Worm (Caenorhabditis elegans) whole organism, L3 larva: ENCODE results near the gene str-28.

ENCODE experiments used
- ZK546.5 ChIP-seq: sonication (generic microtip); optimal IDR thresholded peaks from 2 replicates; lab custom pipeline; 2017; ENCODE audit warnings: missing biosample characterization, missing genetic modification characterization
- aly-2 ChIP-seq: fragments of 150-350 bp; optimal IDR thresholded peaks from 2 replicates; lab custom pipeline; 2014; ENCODE audit warnings: missing biosample characterization, missing genetic modification characterization
- ama-1 ChIP-seq: fragments of 150-350 bp; optimal IDR thresholded peaks from 2 replicates; lab custom pipeline; 2018
- ceh-82 ChIP-seq: fragments of 150-350 bp; optimal IDR thresholded peaks from 2 replicates; lab custom pipeline; 2014; ENCODE audit warnings: missing biosample characterization, missing genetic modification characterization
- ceh-9 ChIP-seq: sonication (generic microtip); optimal IDR thresholded peaks from 2 replicates; lab custom pipeline; 2018; ENCODE audit warnings: missing biosample characterization, missing genetic modification characterization
- daf-12 ChIP-seq: fragments of 150-350 bp; optimal IDR thresholded peaks from 2 replicates; lab custom pipeline; 2014; ENCODE audit warnings: missing biosample characterization, missing genetic modification reagents, missing genetic modification characterization
- egl-27 ChIP-seq: sonication (generic microtip); optimal IDR thresholded peaks from 4 replicates; lab custom pipeline; 2017; ENCODE audit warnings: missing biosample characterization, missing genetic modification reagents, missing genetic modification characterization
- egl-5 ChIP-seq: fragments of 150-350 bp; optimal IDR thresholded peaks from 2 replicates; lab custom pipeline; 2017; ENCODE audit warnings: missing biosample characterization, missing genetic modification reagents, missing genetic modification characterization, inconsistent platforms
- elt-1 ChIP-seq: fragments of 150-350 bp; optimal IDR thresholded peaks from 2 replicates; lab custom pipeline; 2014; ENCODE audit warnings: missing biosample characterization, missing genetic modification characterization
- elt-2 ChIP-seq: sonication (generic microtip); optimal IDR thresholded peaks from 2 replicates; lab custom pipeline; 2016; ENCODE audit warnings: missing genetic modification reagents, mild to moderate bottlenecking, missing genetic modification characterization, missing compliant biosample characterization
- eor-1 ChIP-seq, 2 experiments: fragments of 150-350 bp; optimal IDR thresholded peaks; 2 replicates each; lab custom pipeline; 2014 to 2018; ENCODE audit warnings: missing biosample characterization in 2 of 2, missing genetic modification characterization in 2 of 2
- fkh-10 ChIP-seq: sonication (generic microtip); optimal IDR thresholded peaks from 2 replicates; lab custom pipeline; 2017; ENCODE audit warnings: missing biosample characterization, missing genetic modification reagents, missing genetic modification characterization
- fkh-2 ChIP-seq: fragments of 150-350 bp; optimal IDR thresholded peaks from 2 replicates; lab custom pipeline; 2014; ENCODE audit warnings: missing biosample characterization, missing genetic modification reagents, missing genetic modification characterization
- fos-1 ChIP-seq: fragments of 150-350 bp; optimal IDR thresholded peaks from 2 replicates; lab custom pipeline; 2014; ENCODE audit warnings: missing biosample characterization, missing genetic modification characterization
- hmg-11 ChIP-seq: sonication (generic microtip); optimal IDR thresholded peaks from 2 replicates; lab custom pipeline; 2016; ENCODE audit warnings: missing genetic modification characterization, missing compliant biosample characterization
- lin-15B ChIP-seq: fragments of 150-350 bp; optimal IDR thresholded peaks from 2 replicates; lab custom pipeline; 2014; ENCODE audit warnings: missing biosample characterization, missing genetic modification characterization
- lin-39 ChIP-seq: fragments of 150-350 bp; optimal IDR thresholded peaks from 2 replicates; lab custom pipeline; 2018; ENCODE audit warnings: missing biosample characterization, missing genetic modification reagents, missing genetic modification characterization
- lsy-12 ChIP-seq: sonication (generic microtip); optimal IDR thresholded peaks from 2 replicates; lab custom pipeline; 2016; ENCODE audit warnings: mild to moderate bottlenecking, missing genetic modification characterization, missing compliant biosample characterization
- mdl-1 ChIP-seq: fragments of 150-350 bp; optimal IDR thresholded peaks from 2 replicates; lab custom pipeline; 2014; ENCODE audit warnings: missing biosample characterization, missing genetic modification characterization
- mml-1 ChIP-seq: fragments of 150-350 bp; sonication (generic microtip); optimal IDR thresholded peaks from 3 replicates; lab custom pipeline; 2014; ENCODE audit warnings: missing biosample characterization, missing genetic modification characterization
- nfya-1 ChIP-seq: sonication (generic microtip); optimal IDR thresholded peaks from 2 replicates; lab custom pipeline; 2017; ENCODE audit warnings: missing genetic modification characterization, mild to moderate bottlenecking, missing compliant biosample characterization, antibody characterized with exemption, moderate library complexity; ENCODE audit not compliant: insufficient read depth
- nhr-12 ChIP-seq: fragments of 150-350 bp; optimal IDR thresholded peaks from 2 replicates; lab custom pipeline; 2014; ENCODE audit warnings: missing biosample characterization, missing genetic modification characterization
- nhr-23 ChIP-seq: fragments of 150-350 bp; optimal IDR thresholded peaks from 2 replicates; lab custom pipeline; 2014; ENCODE audit warnings: missing biosample characterization, missing genetic modification reagents, missing genetic modification characterization
- nhr-25 ChIP-seq: sonication (generic microtip); optimal IDR thresholded peaks from 2 replicates; lab custom pipeline; 2017; ENCODE audit warnings: missing biosample characterization, missing genetic modification characterization
- nhr-28 ChIP-seq: fragments of 150-350 bp; optimal IDR thresholded peaks from 2 replicates; lab custom pipeline; 2014; ENCODE audit warnings: missing biosample characterization, missing genetic modification characterization
- nhr-43 ChIP-seq: sonication (generic microtip); optimal IDR thresholded peaks from 2 replicates; lab custom pipeline; 2016; ENCODE audit warnings: mild to moderate bottlenecking, missing genetic modification characterization, missing compliant biosample characterization; ENCODE audit not compliant: poor library complexity, severe bottlenecking
- nhr-67 ChIP-seq: fragments of 150-350 bp; optimal IDR thresholded peaks from 2 replicates; lab custom pipeline; 2014; ENCODE audit warnings: missing biosample characterization, missing genetic modification characterization
- nhr-76 ChIP-seq: fragments of 150-350 bp; sonication (generic microtip); optimal IDR thresholded peaks from 5 replicates; lab custom pipeline; 2014; ENCODE audit warnings: missing biosample characterization, missing genetic modification characterization
- nhr-77 ChIP-seq: fragments of 150-350 bp; optimal IDR thresholded peaks from 2 replicates; lab custom pipeline; 2014; ENCODE audit warnings: missing biosample characterization, missing genetic modification characterization
- pha-4 ChIP-seq: fragments of 150-350 bp; optimal IDR thresholded peaks from 2 replicates; lab custom pipeline; 2014; ENCODE audit warnings: missing biosample characterization, missing genetic modification reagents, missing genetic modification characterization
- pqm-1 ChIP-seq: fragments of 150-350 bp; optimal IDR thresholded peaks from 2 replicates; lab custom pipeline; 2017; ENCODE audit warnings: missing biosample characterization, missing genetic modification characterization, inconsistent platforms
- skn-1 ChIP-seq: fragments of 150-350 bp; optimal IDR thresholded peaks from 2 replicates; lab custom pipeline; 2014; ENCODE audit warnings: missing biosample characterization, missing genetic modification characterization
- snpc-4 ChIP-seq: fragments of 150-350 bp; optimal IDR thresholded peaks from 2 replicates; lab custom pipeline; 2014; ENCODE audit warnings: missing biosample characterization, missing genetic modification characterization
- unc-39 ChIP-seq: sonication (generic microtip); optimal IDR thresholded peaks from 4 replicates; lab custom pipeline; 2017; ENCODE audit warnings: missing biosample characterization, missing genetic modification characterization
- ztf-4 ChIP-seq: fragments of 150-350 bp; optimal IDR thresholded peaks from 2 replicates; lab custom pipeline; 2014; ENCODE audit warnings: missing biosample characterization, missing genetic modification characterization

The str-28 gene

DNA sequence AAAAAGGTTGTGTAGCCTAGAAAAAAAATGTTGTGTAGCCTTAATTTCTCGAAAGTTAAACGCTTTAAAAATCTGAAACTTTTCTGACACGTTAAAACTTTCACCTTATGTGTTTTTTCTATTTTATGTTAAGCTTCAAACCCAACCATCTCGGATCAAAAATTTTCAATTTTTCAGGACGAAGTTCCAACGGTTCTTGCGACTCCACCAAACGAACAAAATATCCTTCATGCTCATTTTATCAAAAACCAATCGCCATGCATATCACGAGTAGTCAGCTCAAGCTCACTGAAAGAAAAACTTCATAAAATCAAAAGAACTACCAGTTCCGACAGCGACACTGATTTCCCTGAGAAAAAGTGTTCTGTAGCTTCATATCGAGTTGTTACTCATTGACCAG lies 36.2 kb downstream of the str-28 start:
- TF ChIP-seq ceh-82 (tag; lab: Kevin White, UChicago) (no peak), fkh-10 (no peak)
- TF ChIP-seq, all 47 proteins: peak for 0

DNA sequence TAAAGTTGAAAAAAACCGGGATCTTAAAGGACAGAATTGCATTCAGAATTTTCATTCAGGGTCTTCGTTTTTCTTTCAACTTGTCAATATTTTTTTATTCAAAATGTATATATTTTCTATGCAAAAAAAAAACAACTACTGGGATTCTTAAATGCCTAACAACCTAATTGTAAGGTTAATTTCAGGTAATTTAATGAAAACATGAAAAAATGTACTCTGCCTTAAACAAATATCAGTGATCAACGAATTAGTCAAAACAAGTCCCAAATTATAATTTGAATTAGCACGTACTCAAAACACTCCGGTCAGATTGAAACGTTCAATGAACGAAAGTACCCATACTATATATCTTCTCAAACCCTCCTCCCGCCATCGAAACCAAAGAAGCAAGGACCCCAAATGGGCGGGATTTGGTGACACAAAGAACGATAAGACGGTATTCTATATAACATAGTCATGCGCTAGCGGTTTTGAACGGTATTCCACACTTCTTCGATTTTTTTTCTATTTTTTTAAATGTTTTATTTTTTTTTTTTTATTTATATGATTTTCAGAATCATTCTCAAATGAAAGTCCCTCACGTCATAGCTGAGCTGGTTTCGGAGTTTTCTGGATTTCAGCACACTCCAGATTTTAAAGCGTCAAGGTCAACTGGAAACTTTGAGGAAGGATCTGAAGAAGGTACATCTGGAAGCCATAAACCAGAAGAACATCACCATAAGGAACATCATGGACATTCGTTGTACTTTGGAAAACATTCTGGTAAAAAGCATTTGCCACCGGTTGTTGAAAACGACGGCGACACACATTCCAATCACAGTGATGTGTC lies 37.1 kb downstream of the str-28 start, which contains the start of the genes ddo-2 and F25E5.8:
Gene ddo-2, minus strand, starts transcription at position 330 of the 829 bp plus-strand sequence.
Gene F25E5.8, plus strand, starts transcription at position 555 of the 829 bp plus-strand sequence.
- peak; percentile 14 for TF ChIP-seq nhr-25 (tag; lab: Kevin White, UChicago)
- peak; percentile 11 for TF ChIP-seq hmg-11 (tag; lab: Kevin White, UChicago)
- TF ChIP-seq daf-12 (tag; lab: Kevin White, UChicago), result no peak
- no peak for TF ChIP-seq fos-1 (tag; lab: Kevin White, UChicago)
- TF ChIP-seq unc-39 (tag; lab: Kevin White, UChicago), result no peak
- TF ChIP-seq nhr-43 (tag; lab: Kevin White, UChicago), result peak; percentile 46
- peak; percentile 70 for TF ChIP-seq nhr-23 (tag; lab: Kevin White, UChicago)
- TF ChIP-seq, all 47 proteins: peak for 4

DNA sequence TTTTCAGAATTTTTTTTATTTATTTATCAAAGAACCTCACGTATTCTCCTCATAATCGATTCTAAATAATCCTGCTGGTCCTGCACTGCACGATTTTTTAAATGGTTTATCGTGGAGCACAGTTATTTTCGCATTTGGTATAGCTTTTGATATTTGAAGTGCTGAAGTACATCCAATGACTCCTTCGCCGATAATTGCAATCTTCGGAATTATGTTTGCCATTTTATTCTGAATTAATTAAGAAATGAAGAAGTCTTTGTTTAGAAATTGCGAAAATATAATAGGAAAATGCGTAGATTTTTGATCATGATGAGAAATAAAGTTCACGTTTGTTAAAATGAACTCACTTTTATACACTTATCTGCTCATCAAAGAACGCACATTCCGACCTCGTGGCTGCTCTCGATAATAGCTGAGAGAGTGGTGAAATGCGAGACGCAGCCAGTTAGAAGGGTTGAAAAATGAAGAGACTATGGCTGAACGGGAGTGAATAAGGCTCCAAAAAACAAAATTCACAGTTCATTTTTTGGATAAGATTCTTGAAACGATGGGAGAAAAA lies 37.8 kb downstream of the str-28 start:
- no peak for TF ChIP-seq nhr-76
- no peak for TF ChIP-seq fkh-2 (tag; lab: Kevin White, UChicago)
- TF ChIP-seq elt-1 (tag; lab: Kevin White, UChicago), result peak; percentile 4
- peak; percentile 21 for TF ChIP-seq snpc-4 (tag; lab: Kevin White, UChicago)
- no peak for TF ChIP-seq ztf-4
- no peak for TF ChIP-seq ZK546.5 (tag; lab: Kevin White, UChicago)
- peak; percentile 27 for TF ChIP-seq hmg-11 (tag; lab: Kevin White, UChicago)
- TF ChIP-seq pha-4 (tag; lab: Kevin White, UChicago), result peak; percentile 60
- TF ChIP-seq lin-39, result peak; percentile 51
- TF ChIP-seq eor-1 (tag; optimal IDR thresholded peaks at IDR 0.05; lab: Kevin White, UChicago), result no peak
- no peak for TF ChIP-seq nhr-67
- no peak for TF ChIP-seq ceh-82 (tag; lab: Kevin White, UChicago)
- TF ChIP-seq ama-1 (lab: Kevin White, UChicago), result peak; percentile 42
- no peak for TF ChIP-seq aly-2 (tag; lab: Kevin White, UChicago)
- peak; percentile 91 for TF ChIP-seq pqm-1 (tag; lab: Kevin White, UChicago)
- TF ChIP-seq elt-2 (tag; lab: Kevin White, UChicago), result peak; percentile 74
- TF ChIP-seq nhr-12, result no peak
- TF ChIP-seq nhr-28 (tag; lab: Kevin White, UChicago), result no peak
- peak; percentile 9 for TF ChIP-seq lin-15B
- peak; percentile 62 for TF ChIP-seq skn-1 (tag; lab: Kevin White, UChicago)
- TF ChIP-seq egl-27 (tag; lab: Kevin White, UChicago), result no peak
- TF ChIP-seq egl-5 (tag; lab: Kevin White, UChicago), result peak; percentile 69
- no peak for TF ChIP-seq daf-12 (tag; lab: Kevin White, UChicago)
- peak; percentile 76 for TF ChIP-seq mdl-1 (tag; lab: Kevin White, UChicago)
- TF ChIP-seq nfya-1 (tag; lab: Kevin White, UChicago), result peak; percentile 50
- TF ChIP-seq mml-1, result no peak
- TF ChIP-seq fkh-10, result peak; percentile 40

DNA sequence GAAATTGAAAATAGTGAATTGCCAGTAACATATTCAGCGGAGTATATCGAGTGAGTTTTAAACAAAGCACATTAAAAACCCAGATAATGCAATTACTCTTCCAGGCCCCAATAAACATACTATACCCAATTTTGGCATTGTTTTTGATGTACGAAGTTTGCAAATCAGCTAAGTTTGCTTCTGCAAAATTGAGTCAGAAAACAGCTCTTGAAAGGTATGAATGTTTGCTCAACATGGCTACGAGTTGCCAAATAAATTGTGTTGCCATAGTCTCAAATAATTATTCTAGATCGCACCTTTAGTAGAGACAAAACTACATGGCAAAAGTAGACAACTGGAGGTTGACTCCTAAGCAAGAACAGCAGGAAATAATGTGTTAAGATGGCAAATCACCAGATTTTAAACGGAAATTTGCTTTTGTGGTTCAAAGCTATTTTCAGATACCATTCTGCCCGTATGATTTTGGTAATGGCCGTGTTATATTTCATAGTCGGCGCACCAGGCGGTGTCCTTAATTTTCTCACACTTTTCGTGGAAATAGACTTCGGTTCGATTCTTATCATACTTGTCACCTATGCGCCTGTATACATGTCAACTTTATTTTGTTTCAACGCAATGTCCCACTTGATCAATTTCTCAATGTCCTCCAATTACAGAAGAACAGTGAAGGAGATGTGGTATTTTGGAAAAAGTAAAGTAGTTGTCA lies 40.1 kb downstream of the str-28 start:
- TF ChIP-seq snpc-4 (tag; lab: Kevin White, UChicago) (no peak), ceh-9 (tag; lab: Kevin White, UChicago) (no peak), lin-39 (no peak), lsy-12 (tag; lab: Kevin White, UChicago) (peak; percentile 24), eor-1 (tag; optimal IDR thresholded peaks at IDR 0.05; lab: Kevin White, UChicago) (no peak), elt-2 (tag; lab: Kevin White, UChicago) (peak; percentile 42), ama-1 (lab: Kevin White, UChicago) (peak; percentile 76), nhr-23 (tag; lab: Kevin White, UChicago) (peak; percentile 6), nhr-25 (tag; lab: Kevin White, UChicago) (no peak), nhr-43 (tag; lab: Kevin White, UChicago) (peak; percentile 70), nhr-77 (tag; lab: Kevin White, UChicago) (no peak)
